Fruit fly (Drosophila melanogaster): ENCODE measurements around the gene tws.

Gene tws

dm6 chr3R:10078468-10079143, 61.0 kb downstream of the tws start:
- no peak for TF ChIP-seq noc (tag; optimal IDR thresholded peaks at IDR 0.05)

DNA sequence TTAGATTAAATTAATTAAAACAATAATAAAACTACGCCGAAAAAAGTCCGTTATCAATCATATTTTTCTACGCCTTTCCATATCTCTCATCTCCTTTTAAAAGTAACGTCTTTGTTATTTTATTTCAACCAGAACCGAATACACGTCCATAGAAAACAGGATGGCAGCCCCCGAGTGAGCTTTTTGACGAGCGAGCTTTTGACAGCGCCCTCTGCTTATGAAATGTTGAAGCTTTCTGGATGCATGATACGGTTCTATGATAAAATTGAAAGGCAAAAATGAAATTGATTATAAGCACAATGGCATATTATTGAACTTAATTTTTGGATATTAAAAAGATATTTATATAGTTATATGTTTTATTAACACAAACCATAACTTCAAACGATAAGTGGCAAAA, 62.9 kb downstream of the tws start:
- no peak for TF ChIP-seq noc (tag; optimal IDR thresholded peaks at IDR 0.05)
